Worm (Caenorhabditis elegans) whole organism, L1 larva: Measurements from ENCODE around the gene nop-1.

Source experiments
- C04F5.9 ChIP-seq: sonication (generic microtip); optimal IDR thresholded peaks from 2 replicates; lab custom pipeline; 2016; ENCODE audit warnings: missing genetic modification characterization, missing compliant biosample characterization
- C34B4.2 ChIP-seq: sonication (generic microtip); optimal IDR thresholded peaks from 2 replicates; lab custom pipeline; 2017; ENCODE audit warnings: mild to moderate bottlenecking, missing genetic modification characterization, missing compliant biosample characterization
- F16B12.6 ChIP-seq: fragments of 150-350 bp; optimal IDR thresholded peaks from 2 replicates; lab custom pipeline; 2014; ENCODE audit warnings: missing biosample characterization, missing genetic modification characterization
- aha-1 ChIP-seq: fragments of 150-350 bp; optimal IDR thresholded peaks from 2 replicates; lab custom pipeline; 2014; ENCODE audit warnings: missing biosample characterization, missing genetic modification characterization
- alr-1 ChIP-seq: fragments of 200-800 bp; sonication (Bioruptor generic); optimal IDR thresholded peaks from 2 replicates; lab custom pipeline; 2018; ENCODE audit warnings: borderline replicate concordance, mild to moderate bottlenecking, missing genetic modification characterization, missing compliant biosample characterization
- ceh-8 ChIP-seq: fragments of 200-800 bp; sonication (Bioruptor generic); optimal IDR thresholded peaks from 2 replicates; lab custom pipeline; 2018; ENCODE audit warnings: mild to moderate bottlenecking, missing genetic modification characterization, moderate library complexity, missing compliant biosample characterization
- ceh-82 ChIP-seq, 3 experiments: fragments of 150-350 bp in 1 of 3; sonication (generic microtip) in 2 of 3; optimal IDR thresholded peaks; 2 replicates each; lab custom pipeline; 2014 to 2017; ENCODE audit warnings: missing biosample characterization in 3 of 3, missing genetic modification characterization in 3 of 3
- ceh-88 ChIP-seq: fragments of 200-800 bp; sonication (Bioruptor generic); IDR thresholded peaks from 2 replicates; pipeline ENCODE4 v1.3.6; 2022; ENCODE audit warnings: missing genetic modification characterization, missing compliant biosample characterization
- dpl-1 ChIP-seq, 3 experiments: fragments of 150-350 bp in 2 of 3; sonication (generic microtip) in 1 of 3; optimal IDR thresholded peaks; 2 replicates each; lab custom pipeline; 2014 to 2017; ENCODE audit warnings: missing biosample characterization in 3 of 3, missing genetic modification characterization in 3 of 3, missing genetic modification reagents in 3 of 3
- egl-13 ChIP-seq: sonication (generic microtip); optimal IDR thresholded peaks from 2 replicates; lab custom pipeline; 2016; ENCODE audit warnings: missing genotype, missing genetic modification reagents, missing genetic modification characterization, missing compliant biosample characterization
- egl-27 ChIP-seq, 2 experiments: fragments of 150-350 bp in 1 of 2; sonication (generic microtip); optimal IDR thresholded peaks; 3 replicates each; lab custom pipeline; 2017 to 2018; ENCODE audit warnings: missing biosample characterization in 2 of 2, missing genetic modification characterization in 2 of 2, missing genetic modification reagents in 2 of 2
- elt-2 ChIP-seq: sonication (generic microtip); optimal IDR thresholded peaks from 2 replicates; lab custom pipeline; 2016; ENCODE audit warnings: missing genetic modification characterization, mild to moderate bottlenecking, inconsistent platforms, missing compliant biosample characterization, missing genetic modification reagents
- elt-3 ChIP-seq, 6 experiments: fragments of 150-350 bp in 1 of 6; sonication (generic microtip); optimal IDR thresholded peaks; 2 replicates each; lab custom pipeline; 2017 to 2018; ENCODE audit warnings: missing biosample characterization in 6 of 6, missing genetic modification characterization in 6 of 6, inconsistent platforms in 1 of 6
- ets-5 ChIP-seq: fragments of 200-800 bp; sonication (Bioruptor generic); IDR thresholded peaks from 2 replicates; pipeline ENCODE4 v1.3.6; 2022; ENCODE audit warnings: missing genetic modification characterization, missing compliant biosample characterization
- fkh-10 ChIP-seq: sonication (generic microtip); optimal IDR thresholded peaks from 2 replicates; lab custom pipeline; 2017; ENCODE audit warnings: missing biosample characterization, missing genetic modification reagents, missing genetic modification characterization
- fkh-4 ChIP-seq: sonication (generic microtip); optimal IDR thresholded peaks from 2 replicates; lab custom pipeline; 2016; ENCODE audit warnings: missing compliant biosample characterization, missing genetic modification characterization, borderline replicate concordance
- fkh-8 ChIP-seq: sonication (generic microtip); optimal IDR thresholded peaks from 2 replicates; lab custom pipeline; 2016; ENCODE audit warnings: mild to moderate bottlenecking, missing genetic modification characterization, missing compliant biosample characterization
- hlh-17 ChIP-seq: fragments of 200-800 bp; sonication (Bioruptor generic); optimal IDR thresholded peaks from 2 replicates; lab custom pipeline; 2018; ENCODE audit warnings: missing genetic modification characterization, mild to moderate bottlenecking, missing compliant biosample characterization, moderate library complexity, borderline replicate concordance
- irx-1 ChIP-seq: sonication (generic microtip); optimal IDR thresholded peaks from 2 replicates; lab custom pipeline; 2016; ENCODE audit warnings: missing genetic modification characterization, missing compliant biosample characterization
- jun-1 ChIP-seq: fragments of 150-350 bp; optimal IDR thresholded peaks from 2 replicates; lab custom pipeline; 2014; ENCODE audit warnings: missing biosample characterization, missing genetic modification reagents, missing genetic modification characterization
- lin-13 ChIP-seq: fragments of 150-350 bp; optimal IDR thresholded peaks from 2 replicates; lab custom pipeline; 2014; ENCODE audit warnings: missing biosample characterization, missing genetic modification reagents, missing genetic modification characterization
- lin-14 ChIP-seq: fragments of 200-800 bp; sonication (Bioruptor generic); optimal IDR thresholded peaks from 2 replicates; lab custom pipeline; 2018; ENCODE audit warnings: mild to moderate bottlenecking, missing genetic modification characterization, moderate library complexity, missing compliant biosample characterization
- lir-3 ChIP-seq: sonication (generic microtip); optimal IDR thresholded peaks from 2 replicates; lab custom pipeline; 2016; ENCODE audit warnings: mild to moderate bottlenecking, missing genetic modification characterization, moderate library complexity, missing compliant biosample characterization; ENCODE audit not compliant: poor library complexity
- lsy-2 ChIP-seq, 2 experiments: fragments of 150-350 bp; optimal IDR thresholded peaks; 2 replicates each; lab custom pipeline; 2014; ENCODE audit warnings: missing biosample characterization in 2 of 2, missing genetic modification characterization in 2 of 2
- mab-9 ChIP-seq: fragments of 200-800 bp; sonication (Bioruptor generic); IDR thresholded peaks from 2 replicates; pipeline ENCODE4 v1.3.6; 2022; ENCODE audit warnings: missing genetic modification reagents, missing genetic modification characterization, missing compliant biosample characterization
- mdl-1 ChIP-seq, 2 experiments: fragments of 150-350 bp; optimal IDR thresholded peaks; 2 replicates each; lab custom pipeline; 2014 to 2017; ENCODE audit warnings: missing biosample characterization in 2 of 2, missing genetic modification characterization in 2 of 2, inconsistent platforms in 1 of 2
- nhr-11 ChIP-seq: fragments of 150-350 bp; optimal IDR thresholded peaks from 2 replicates; lab custom pipeline; 2014; ENCODE audit warnings: missing biosample characterization, missing genetic modification characterization
- nhr-12 ChIP-seq: sonication (generic microtip); optimal IDR thresholded peaks from 2 replicates; lab custom pipeline; 2017; ENCODE audit warnings: missing biosample characterization, missing genetic modification characterization
- nhr-20 ChIP-seq: sonication (generic microtip); optimal IDR thresholded peaks from 2 replicates; lab custom pipeline; 2016; ENCODE audit warnings: mild to moderate bottlenecking, missing genetic modification characterization, missing compliant biosample characterization
- nhr-237 ChIP-seq: fragments of 150-350 bp; optimal IDR thresholded peaks from 2 replicates; lab custom pipeline; 2014; ENCODE audit warnings: missing biosample characterization, missing genetic modification characterization
- nhr-47 ChIP-seq: sonication (generic microtip); optimal IDR thresholded peaks from 2 replicates; lab custom pipeline; 2016; ENCODE audit warnings: mild to moderate bottlenecking, missing genetic modification characterization, moderate library complexity, missing compliant biosample characterization
- nhr-77 ChIP-seq: fragments of 150-350 bp; optimal IDR thresholded peaks from 2 replicates; lab custom pipeline; 2014; ENCODE audit warnings: missing biosample characterization, missing genetic modification characterization
- pag-3 ChIP-seq: sonication (generic microtip); optimal IDR thresholded peaks from 2 replicates; lab custom pipeline; 2017; ENCODE audit warnings: missing genetic modification characterization, mild to moderate bottlenecking, missing compliant biosample characterization, antibody characterized with exemption, borderline replicate concordance; ENCODE audit not compliant: insufficient read depth
- pax-3 ChIP-seq: fragments of 200-800 bp; sonication (Bioruptor generic); optimal IDR thresholded peaks from 2 replicates; lab custom pipeline; 2018; ENCODE audit warnings: mild to moderate bottlenecking, missing genetic modification characterization, moderate library complexity, missing compliant biosample characterization
- pqm-1 ChIP-seq: sonication (generic microtip); optimal IDR thresholded peaks from 3 replicates; lab custom pipeline; 2017; ENCODE audit warnings: missing biosample characterization, missing genetic modification characterization
- rnt-1 ChIP-seq: sonication (generic microtip); optimal IDR thresholded peaks from 2 replicates; lab custom pipeline; 2016; ENCODE audit warnings: mild to moderate bottlenecking, missing genetic modification characterization, moderate library complexity, missing compliant biosample characterization
- skn-1 ChIP-seq: fragments of 150-350 bp; optimal IDR thresholded peaks from 2 replicates; lab custom pipeline; 2014; ENCODE audit warnings: missing biosample characterization, missing genetic modification characterization
- snu-23 ChIP-seq: sonication (generic microtip); optimal IDR thresholded peaks from 2 replicates; lab custom pipeline; 2016; ENCODE audit warnings: missing genetic modification characterization, missing compliant biosample characterization
- sox-4 ChIP-seq: sonication (generic microtip); optimal IDR thresholded peaks from 2 replicates; lab custom pipeline; 2016; ENCODE audit warnings: missing genetic modification characterization, missing compliant biosample characterization
- sptf-1 ChIP-seq: fragments of 150-350 bp; optimal IDR thresholded peaks from 2 replicates; lab custom pipeline; 2014; ENCODE audit warnings: missing biosample characterization, missing genetic modification characterization
- sup-37 ChIP-seq: fragments of 200-800 bp; sonication (Bioruptor generic); optimal IDR thresholded peaks from 2 replicates; lab custom pipeline; 2018; ENCODE audit warnings: mild to moderate bottlenecking, missing genetic modification characterization, missing compliant biosample characterization
- swsn-7 ChIP-seq: sonication (generic microtip); optimal IDR thresholded peaks from 2 replicates; lab custom pipeline; 2016; ENCODE audit warnings: missing genetic modification characterization, missing compliant biosample characterization
- tbx-2 ChIP-seq: sonication (generic microtip); optimal IDR thresholded peaks from 2 replicates; lab custom pipeline; 2016; ENCODE audit warnings: missing genetic modification characterization, missing compliant biosample characterization
- tlp-1 ChIP-seq: fragments of 150-350 bp; optimal IDR thresholded peaks from 2 replicates; lab custom pipeline; 2014; ENCODE audit warnings: missing biosample characterization, missing genetic modification characterization
- unc-62 ChIP-seq: fragments of 150-350 bp; optimal IDR thresholded peaks from 2 replicates; lab custom pipeline; 2014; ENCODE audit warnings: missing biosample characterization, missing genetic modification reagents, missing genetic modification characterization
- unc-98 ChIP-seq: fragments of 200-800 bp; sonication (Bioruptor generic); IDR thresholded peaks from 2 replicates; pipeline ENCODE4 v1.3.6; 2022; ENCODE audit warnings: missing genetic modification characterization, missing compliant biosample characterization
- xbp-1 ChIP-seq: sonication (generic microtip); optimal IDR thresholded peaks from 2 replicates; lab custom pipeline; 2016; ENCODE audit warnings: missing genetic modification characterization, missing compliant biosample characterization
- zag-1 ChIP-seq: fragments of 150-350 bp; optimal IDR thresholded peaks from 2 replicates; lab custom pipeline; 2014; ENCODE audit warnings: missing biosample characterization, missing genetic modification characterization
- zip-4 ChIP-seq: fragments of 200-800 bp; sonication (Bioruptor generic); optimal IDR thresholded peaks from 2 replicates; lab custom pipeline; 2018; ENCODE audit warnings: mild to moderate bottlenecking, missing genetic modification characterization, moderate library complexity, missing compliant biosample characterization

Gene nop-1

ce11 chrIII:5951589-5952378 lies 6.7 kb upstream of the nop-1 start (continued):
- no peak for TF ChIP-seq unc-98 (GFP tag; lab: Robert Waterston, UW)
- no peak for TF ChIP-seq unc-62 (GFP tag; lab: Kevin White, UChicago)
- TF ChIP-seq nhr-20: peak; percentile 71
- TF ChIP-seq ceh-88: no peak
- no peak for TF ChIP-seq zip-4 (GFP tag; lab: Kevin White, UChicago)
- TF ChIP-seq nhr-77 (tag; lab: Kevin White, UChicago): no peak
- TF ChIP-seq tbx-2 (tag; lab: Kevin White, UChicago): peak; percentile 33
- TF ChIP-seq ceh-82 (tag; optimal IDR thresholded peaks at IDR 0.05; lab: Kevin White, UChicago): peak in 1 of 3 experiments; percentile 12
- TF ChIP-seq tlp-1 (tag; lab: Kevin White, UChicago): no peak
- no peak for TF ChIP-seq mab-9 (GFP tag; lab: Robert Waterston, UW)
- no peak for TF ChIP-seq ets-5 (GFP tag; lab: Robert Waterston, UW)
- peak; percentile 72 for TF ChIP-seq snu-23
- TF ChIP-seq pqm-1 (tag; lab: Kevin White, UChicago): no peak
- TF ChIP-seq C34B4.2 (tag; lab: Kevin White, UChicago): no peak
- no peak for TF ChIP-seq sup-37 (GFP tag; lab: Kevin White, UChicago)
- no peak for TF ChIP-seq pax-3 (tag; lab: Kevin White, UChicago)
- TF ChIP-seq fkh-10 (GFP tag; lab: Kevin White, UChicago): peak; percentile 50
- peak; percentile 1 for TF ChIP-seq F16B12.6 (tag; lab: Kevin White, UChicago)
- peak; percentile 12 for TF ChIP-seq nhr-47 (tag; lab: Kevin White, UChicago)
- TF ChIP-seq lir-3 (tag; lab: Kevin White, UChicago): no peak
- TF ChIP-seq fkh-4 (tag; lab: Kevin White, UChicago): no peak
- no peak for TF ChIP-seq skn-1 (tag; lab: Kevin White, UChicago)
- TF ChIP-seq lin-14 (GFP tag; lab: Kevin White, UChicago): peak; percentile 84
- TF ChIP-seq ceh-8 (GFP tag; lab: Kevin White, UChicago): no peak
- no peak for TF ChIP-seq lin-13 (GFP tag; lab: Kevin White, UChicago)
- TF ChIP-seq aha-1 (tag; lab: Kevin White, UChicago): no peak
- TF ChIP-seq hlh-17 (GFP tag; lab: Kevin White, UChicago): no peak
- TF ChIP-seq rnt-1 (tag; lab: Kevin White, UChicago): no peak
- no peak for TF ChIP-seq nhr-11 (tag; lab: Kevin White, UChicago)
- no peak for TF ChIP-seq nhr-237 (tag; lab: Kevin White, UChicago)
- TF ChIP-seq sox-4: no peak
- TF ChIP-seq dpl-1 (GFP tag; optimal IDR thresholded peaks at IDR 0.05; lab: Kevin White, UChicago): peak in 2 of 3 experiments; percentile 25
- no peak for TF ChIP-seq elt-2 (tag; lab: Kevin White, UChicago)
- no peak for TF ChIP-seq xbp-1
- no peak for TF ChIP-seq jun-1 (tag; lab: Kevin White, UChicago)
- no peak for TF ChIP-seq elt-3 (tag; optimal IDR thresholded peaks at IDR 0.05; lab: Kevin White, UChicago)
- TF ChIP-seq lsy-2 (tag; optimal IDR thresholded peaks at IDR 0.05; lab: Kevin White, UChicago): peak; percentile 34 to 52
- no peak for TF ChIP-seq sptf-1 (tag; lab: Kevin White, UChicago)
- peak; percentile 19 for TF ChIP-seq swsn-7
- no peak for TF ChIP-seq egl-13 (tag; lab: Kevin White, UChicago)
- no peak for TF ChIP-seq nhr-12 (tag; lab: Kevin White, UChicago)
- TF ChIP-seq egl-27 (tag; optimal IDR thresholded peaks at IDR 0.05; lab: Kevin White, UChicago): no peak
- no peak for TF ChIP-seq C04F5.9 (tag; lab: Kevin White, UChicago)
- TF ChIP-seq alr-1 (tag; lab: Kevin White, UChicago): no peak
- no peak for TF ChIP-seq zag-1 (tag; lab: Kevin White, UChicago)
- TF ChIP-seq mdl-1 (tag; optimal IDR thresholded peaks at IDR 0.05; lab: Kevin White, UChicago): peak in 1 of 2 experiments; percentile 63
- TF ChIP-seq irx-1: no peak
- TF ChIP-seq pag-3 (tag; lab: Kevin White, UChicago): no peak
- TF ChIP-seq fkh-8 (tag; lab: Kevin White, UChicago): peak; percentile 13
